Worm (Caenorhabditis elegans) whole organism, L2 larva: ENCODE results near the gene attf-2.

Experiments
- R02D3.7 ChIP-seq: fragments of 150-350 bp; optimal IDR thresholded peaks from 2 replicates; lab custom pipeline; 2014; ENCODE audit warnings: missing biosample characterization, missing genetic modification characterization
- elt-3 ChIP-seq: sonication (generic microtip); optimal IDR thresholded peaks from 2 replicates; lab custom pipeline; 2017; ENCODE audit warnings: missing biosample characterization, missing genetic modification characterization
- nhr-11 ChIP-seq: fragments of 150-350 bp; optimal IDR thresholded peaks from 2 replicates; lab custom pipeline; 2014; ENCODE audit warnings: missing biosample characterization, missing genetic modification characterization
- nhr-21 ChIP-seq: fragments of 150-350 bp; optimal IDR thresholded peaks from 2 replicates; lab custom pipeline; 2014; ENCODE audit warnings: missing biosample characterization, missing genetic modification characterization
- nhr-25 ChIP-seq: fragments of 150-350 bp; sonication (generic microtip); optimal IDR thresholded peaks from 3 replicates; lab custom pipeline; 2014; ENCODE audit warnings: missing biosample characterization, missing genetic modification characterization
- nhr-6 ChIP-seq: fragments of 150-350 bp; optimal IDR thresholded peaks from 2 replicates; lab custom pipeline; 2014; ENCODE audit warnings: missing biosample characterization, missing genetic modification characterization
- sem-4 ChIP-seq: fragments of 150-350 bp; optimal IDR thresholded peaks from 2 replicates; lab custom pipeline; 2014; ENCODE audit warnings: missing biosample characterization, missing genetic modification reagents, missing genetic modification characterization
- unc-55 ChIP-seq: fragments of 150-350 bp; sonication (generic microtip); optimal IDR thresholded peaks from 3 replicates; lab custom pipeline; 2014; ENCODE audit warnings: missing biosample characterization, missing genetic modification reagents, missing genetic modification characterization
- zag-1 ChIP-seq: fragments of 150-350 bp; optimal IDR thresholded peaks from 2 replicates; lab custom pipeline; 2014; ENCODE audit warnings: missing biosample characterization, missing genetic modification characterization
- ztf-11 ChIP-seq: sonication (generic microtip); optimal IDR thresholded peaks from 2 replicates; lab custom pipeline; 2017; ENCODE audit warnings: missing biosample characterization, missing genetic modification characterization
- ztf-4 ChIP-seq: fragments of 150-350 bp; optimal IDR thresholded peaks from 2 replicates; lab custom pipeline; 2014; ENCODE audit warnings: missing biosample characterization, missing genetic modification characterization

DNA sequence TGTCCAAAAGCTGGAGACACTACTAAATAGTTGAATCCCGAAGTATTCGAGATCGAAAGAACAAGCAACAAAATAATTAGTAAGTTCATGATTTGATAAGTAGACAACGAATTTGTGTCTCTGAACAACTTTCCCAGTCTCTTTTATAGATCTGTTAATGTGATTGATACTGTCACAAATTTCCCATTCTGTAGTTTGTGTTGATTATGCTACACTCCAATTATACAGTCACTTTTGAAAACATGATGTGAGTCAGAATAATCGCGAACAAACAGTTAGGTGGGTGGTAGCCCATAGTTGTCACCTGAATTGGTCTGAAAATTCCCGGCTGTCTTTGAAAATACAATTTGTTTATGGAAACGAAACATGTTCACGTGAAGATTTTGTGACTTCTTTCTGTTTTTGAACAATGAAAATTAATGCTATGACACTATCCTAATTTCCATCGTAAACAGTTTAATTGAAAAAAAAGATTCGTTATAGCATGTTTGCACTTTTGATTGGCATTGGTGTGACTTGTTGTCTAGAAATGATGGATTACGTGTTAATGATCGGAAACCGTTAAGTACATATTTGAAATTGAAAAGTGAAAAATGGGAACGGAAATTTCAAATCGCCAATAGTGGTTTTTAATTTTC is 32.3 kb downstream of the attf-2 start, which contains the start of gene ugt-41:
- TF ChIP-seq nhr-6 (tag; lab: Kevin White, UChicago) (no peak), R02D3.7 (tag; lab: Kevin White, UChicago) (no peak), sem-4 (tag; lab: Kevin White, UChicago) (no peak), zag-1 (tag; lab: Kevin White, UChicago) (no peak), ztf-11 (tag; lab: Kevin White, UChicago) (no peak), nhr-21 (tag; lab: Kevin White, UChicago) (no peak), elt-3 (tag; lab: Kevin White, UChicago) (no peak), unc-55 (GFP tag; lab: Kevin White, UChicago) (no peak), nhr-11 (tag; lab: Kevin White, UChicago) (no peak), nhr-25 (tag; lab: Kevin White, UChicago) (no peak), ztf-4 (tag; lab: Kevin White, UChicago) (no peak)
